Fruit fly (Drosophila melanogaster): ENCODE results near the gene Fpgs2.

Fpgs2 gene

dm6 chr2L:3942094-3942493, 28.0 kb upstream of the Fpgs2 start (continued):
- TF ChIP-seq CG3281 (GFP tag; optimal IDR thresholded peaks at IDR 0.05) (peak; percentile 1), ranshi (GFP tag; IDR thresholded peaks at IDR 0.05) (peak; percentile 38; the same call in 1 of the 2 replicates), CG32767 (GFP tag; IDR thresholded peaks at IDR 0.05) (peak; percentile 23; the same call in 1 of the 2 replicates)

- TF ChIP-seq bsh (GFP tag; optimal IDR thresholded peaks at IDR 0.05) (no peak), Hr39 (optimal IDR thresholded peaks at IDR 0.05) (peak; percentile 78), ewg (GFP tag; optimal IDR thresholded peaks at IDR 0.05) (no peak), crol (GFP tag; IDR thresholded peaks at IDR 0.05) (0 out of 2 replicates have a peak, but pooled peaks have one; percentile 9)
These were observed 26.2 kb upstream of the Fpgs2 start for dm6 chr2L:3940302-3940701.

dm6 chr2L:3938773-3939172, 24.7 kb upstream of the Fpgs2 start:
- TF ChIP-seq Awh (GFP tag; IDR thresholded peaks at IDR 0.05) (peak; percentile 47; the same call in 1 of the 2 replicates), hkb (optimal IDR thresholded peaks at IDR 0.05) (no peak), hkb (GFP tag; IDR thresholded peaks at IDR 0.05) (no peak; the same call in 1 of the 2 replicates), CG1602 (GFP tag; optimal IDR thresholded peaks at IDR 0.05) (no peak), disco-r (GFP tag; optimal IDR thresholded peaks at IDR 0.05) (no peak), B-H2 (GFP tag; optimal IDR thresholded peaks at IDR 0.05) (peak; percentile 7), pfk (GFP tag; optimal IDR thresholded peaks at IDR 0.05) (no peak), sob (GFP tag; IDR thresholded peaks at IDR 0.05) (peak; percentile 62; the same call in 1 of the 2 replicates), BtbVII (GFP tag; optimal IDR thresholded peaks at IDR 0.05) (peak; percentile 33), Rx (GFP tag; IDR thresholded peaks at IDR 0.05) (0 out of 2 replicates have a peak, but pooled peaks have one; percentile 3), CG6272 (GFP tag; IDR thresholded peaks at IDR 0.05) (peak; percentile 30; the same call in 1 of the 2 replicates), CG17612 (GFP tag; IDR thresholded peaks at IDR 0.05) (no peak), CG13894 (tag; optimal IDR thresholded peaks at IDR 0.05) (peak; percentile 43), Optix (GFP tag; IDR thresholded peaks at IDR 0.05) (no peak), ATbp (GFP tag; optimal IDR thresholded peaks at IDR 0.05) (no peak), CG2875 (GFP tag; optimal IDR thresholded peaks at IDR 0.05) (no peak), CG31441 (GFP tag; IDR thresholded peaks at IDR 0.05) (peak; percentile 21; the same call in 1 of the 2 replicates), CG1233 (GFP tag; optimal IDR thresholded peaks at IDR 0.05) (no peak), Bteb2 (GFP tag; optimal IDR thresholded peaks at IDR 0.05) (no peak), CG7963 (GFP tag; IDR thresholded peaks at IDR 0.05; ENCODE audit: partially characterized antibody) (no peak), Tbp (GFP tag; optimal IDR thresholded peaks at IDR 0.05) (no peak), CG3163 (GFP tag; optimal IDR thresholded peaks at IDR 0.05) (no peak), gt (GFP tag; IDR thresholded peaks at IDR 0.05) (no peak), fru (optimal IDR thresholded peaks at IDR 0.05) (no peak), CG3726 (GFP tag; IDR thresholded peaks at IDR 0.05) (no peak), sens (GFP tag) (peak; percentile 66), CG11247 (GFP tag; IDR thresholded peaks at IDR 0.05) (peak; percentile 46), CG17385 (GFP tag; optimal IDR thresholded peaks at IDR 0.05) (peak; percentile 33), chif (GFP tag; optimal IDR thresholded peaks at IDR 0.05) (no peak), salm (tag; optimal IDR thresholded peaks at IDR 0.05) (no peak), ken (GFP tag; IDR thresholded peaks at IDR 0.05) (no peak), vvl (GFP tag; IDR thresholded peaks at IDR 0.05) (no peak; the same call in 1 of the 2 replicates), cad (GFP tag; optimal IDR thresholded peaks at IDR 0.05) (no peak), schlank (tag; optimal IDR thresholded peaks at IDR 0.05) (no peak), CG14050 (GFP tag; IDR thresholded peaks at IDR 0.05) (peak; percentile 27; the same call in 1 of the 3 replicates), Oli (tag; optimal IDR thresholded peaks at IDR 0.05) (peak; percentile 20), PHDP (tag; optimal IDR thresholded peaks at IDR 0.05) (peak; percentile 15), lilli (GFP tag; optimal IDR thresholded peaks at IDR 0.05) (peak; percentile 1), CG11093 (GFP tag; IDR thresholded peaks at IDR 0.05) (0 out of 3 replicates have a peak, but pooled peaks have one; percentile 40), Atf-2 (GFP tag; optimal IDR thresholded peaks at IDR 0.05) (no peak), Hr51 (GFP tag; optimal IDR thresholded peaks at IDR 0.05) (peak in 1 of 2 experiments; percentile 54), CG32767 (GFP tag; IDR thresholded peaks at IDR 0.05) (no peak), Sin3A (optimal IDR thresholded peaks at IDR 0.05) (no peak)

All from whole organism, embryonic.